Fruit fly (Drosophila melanogaster): ENCODE results near the gene CG17111.

dm6 chr3R:23048690-23049118 is 18.4 kb downstream of the CG17111 start:
- no peak for TF ChIP-seq EcR (GFP tag; optimal IDR thresholded peaks at IDR 0.05)
- no peak for TF ChIP-seq usp (GFP tag; optimal IDR thresholded peaks at IDR 0.05)
- TF ChIP-seq CG8478 (optimal IDR thresholded peaks at IDR 0.05), result no peak
- TF ChIP-seq pan (optimal IDR thresholded peaks at IDR 0.05), result no peak
- TF ChIP-seq Dll (optimal IDR thresholded peaks at IDR 0.05), result no peak

Data from whole organism.